Worm (Caenorhabditis elegans) whole organism, L2 larva: Measurements from ENCODE around the gene Y116A8C.469.

Source experiments
- C34F6.9 ChIP-seq: fragments of 150-350 bp; optimal IDR thresholded peaks from 2 replicates; lab custom pipeline; 2014; ENCODE audit warnings: missing biosample characterization, missing genetic modification characterization
- F13H6.1 ChIP-seq: sonication (generic microtip); optimal IDR thresholded peaks from 2 replicates; lab custom pipeline; 2016; ENCODE audit warnings: missing genetic modification characterization, missing compliant biosample characterization
- R02D3.7 ChIP-seq: fragments of 150-350 bp; optimal IDR thresholded peaks from 2 replicates; lab custom pipeline; 2014; ENCODE audit warnings: missing biosample characterization, missing genetic modification characterization
- Y55F3AM.14 ChIP-seq: fragments of 200-800 bp; sonication (Bioruptor generic); optimal IDR thresholded peaks from 2 replicates; lab custom pipeline; 2018; ENCODE audit warnings: mild to moderate bottlenecking, missing genetic modification characterization, missing compliant biosample characterization
- alr-1 ChIP-seq: fragments of 150-350 bp; optimal IDR thresholded peaks from 2 replicates; lab custom pipeline; 2014; ENCODE audit warnings: missing biosample characterization, missing genetic modification characterization
- blmp-1 ChIP-seq: sonication (generic microtip); optimal IDR thresholded peaks from 2 replicates; lab custom pipeline; 2017; ENCODE audit warnings: missing genetic modification characterization, mild to moderate bottlenecking, missing compliant biosample characterization, antibody characterized with exemption, moderate library complexity; ENCODE audit not compliant: insufficient read depth
- ceh-82 ChIP-seq: fragments of 150-350 bp; optimal IDR thresholded peaks from 2 replicates; lab custom pipeline; 2014; ENCODE audit warnings: missing biosample characterization, missing genetic modification characterization
- crh-2 ChIP-seq: sonication (generic microtip); optimal IDR thresholded peaks from 2 replicates; lab custom pipeline; 2017; ENCODE audit warnings: missing biosample characterization, missing genetic modification characterization
- dmd-4 ChIP-seq: sonication (generic microtip); optimal IDR thresholded peaks from 2 replicates; lab custom pipeline; 2017; ENCODE audit warnings: missing biosample characterization, missing genetic modification characterization
- elt-3 ChIP-seq: sonication (generic microtip); optimal IDR thresholded peaks from 2 replicates; lab custom pipeline; 2017; ENCODE audit warnings: missing biosample characterization, missing genetic modification characterization
- gmeb-1 ChIP-seq: fragments of 150-350 bp; optimal IDR thresholded peaks from 2 replicates; lab custom pipeline; 2014; ENCODE audit warnings: missing biosample characterization, missing genetic modification characterization
- lin-11 ChIP-seq: fragments of 150-350 bp; sonication (generic microtip); optimal IDR thresholded peaks from 2 replicates; lab custom pipeline; 2014; ENCODE audit warnings: missing biosample characterization, missing genetic modification characterization, inconsistent platforms, mixed read lengths
- lin-39 ChIP-seq: fragments of 150-350 bp; optimal IDR thresholded peaks from 2 replicates; lab custom pipeline; 2014; ENCODE audit warnings: missing biosample characterization, missing genetic modification reagents, missing genetic modification characterization
- lsy-2 ChIP-seq, 2 experiments: fragments of 150-350 bp in 1 of 2; sonication (generic microtip) in 1 of 2; optimal IDR thresholded peaks; 2 replicates each; lab custom pipeline; 2014 to 2017; ENCODE audit warnings: missing biosample characterization in 2 of 2, missing genetic modification characterization in 2 of 2
- mbf-1 ChIP-seq: sonication (generic microtip); optimal IDR thresholded peaks from 2 replicates; lab custom pipeline; 2017; ENCODE audit warnings: missing biosample characterization, missing genetic modification characterization
- mdl-1 ChIP-seq, 2 experiments: fragments of 150-350 bp in 1 of 2; sonication (generic microtip) in 1 of 2; optimal IDR thresholded peaks; 2 replicates each; lab custom pipeline; 2017; ENCODE audit warnings: missing biosample characterization in 2 of 2, missing genetic modification characterization in 2 of 2
- nhr-10 ChIP-seq: sonication (generic microtip); optimal IDR thresholded peaks from 2 replicates; lab custom pipeline; 2017; ENCODE audit warnings: missing biosample characterization, missing genetic modification characterization
- nhr-129 ChIP-seq: fragments of 150-350 bp; optimal IDR thresholded peaks from 2 replicates; lab custom pipeline; 2014; ENCODE audit warnings: missing biosample characterization, missing genetic modification characterization
- nhr-23 ChIP-seq: fragments of 150-350 bp; optimal IDR thresholded peaks from 2 replicates; lab custom pipeline; 2014; ENCODE audit warnings: missing biosample characterization, missing genetic modification reagents, missing genetic modification characterization
- nhr-237 ChIP-seq: fragments of 150-350 bp; optimal IDR thresholded peaks from 2 replicates; lab custom pipeline; 2014; ENCODE audit warnings: missing biosample characterization, missing genetic modification characterization
- nhr-6 ChIP-seq: fragments of 150-350 bp; optimal IDR thresholded peaks from 2 replicates; lab custom pipeline; 2014; ENCODE audit warnings: missing biosample characterization, missing genetic modification characterization
- nhr-77 ChIP-seq: fragments of 150-350 bp; optimal IDR thresholded peaks from 2 replicates; lab custom pipeline; 2014; ENCODE audit warnings: missing biosample characterization, missing genetic modification characterization
- peb-1 ChIP-seq: fragments of 150-350 bp; optimal IDR thresholded peaks from 2 replicates; lab custom pipeline; 2014; ENCODE audit warnings: missing biosample characterization, missing genetic modification characterization
- sem-4 ChIP-seq: fragments of 150-350 bp; optimal IDR thresholded peaks from 2 replicates; lab custom pipeline; 2014; ENCODE audit warnings: missing biosample characterization, missing genetic modification reagents, missing genetic modification characterization
- skn-1 ChIP-seq: sonication (generic microtip); optimal IDR thresholded peaks from 2 replicates; lab custom pipeline; 2017; ENCODE audit warnings: missing biosample characterization, missing genetic modification characterization
- sma-9 ChIP-seq, 2 experiments: fragments of 150-350 bp in 1 of 2; sonication (generic microtip) in 1 of 2; optimal IDR thresholded peaks; 2 replicates each; lab custom pipeline; 2014 to 2016; ENCODE audit warnings: missing genetic modification characterization in 2 of 2, mild to moderate bottlenecking in 1 of 2, missing biosample characterization in 1 of 2, missing compliant biosample characterization in 1 of 2, missing genetic modification reagents in 1 of 2, moderate library complexity in 1 of 2
- snpc-4 ChIP-seq: fragments of 150-350 bp; optimal IDR thresholded peaks from 2 replicates; lab custom pipeline; 2014; ENCODE audit warnings: missing biosample characterization, missing genetic modification characterization
- unc-55 ChIP-seq: fragments of 150-350 bp; sonication (generic microtip); optimal IDR thresholded peaks from 3 replicates; lab custom pipeline; 2014; ENCODE audit warnings: missing biosample characterization, missing genetic modification reagents, missing genetic modification characterization
- ztf-1 ChIP-seq: fragments of 200-800 bp; sonication (Bioruptor generic); conservative IDR thresholded peaks from 2 replicates; pipeline ENCODE4 v1.3.6; 2022; ENCODE audit warnings: missing genetic modification characterization, missing compliant biosample characterization
- ztf-11 ChIP-seq: sonication (generic microtip); optimal IDR thresholded peaks from 2 replicates; lab custom pipeline; 2017; ENCODE audit warnings: missing biosample characterization, missing genetic modification characterization
- ztf-4 ChIP-seq: fragments of 150-350 bp; optimal IDR thresholded peaks from 2 replicates; lab custom pipeline; 2014; ENCODE audit warnings: missing biosample characterization, missing genetic modification characterization

Gene Y116A8C.469

DNA sequence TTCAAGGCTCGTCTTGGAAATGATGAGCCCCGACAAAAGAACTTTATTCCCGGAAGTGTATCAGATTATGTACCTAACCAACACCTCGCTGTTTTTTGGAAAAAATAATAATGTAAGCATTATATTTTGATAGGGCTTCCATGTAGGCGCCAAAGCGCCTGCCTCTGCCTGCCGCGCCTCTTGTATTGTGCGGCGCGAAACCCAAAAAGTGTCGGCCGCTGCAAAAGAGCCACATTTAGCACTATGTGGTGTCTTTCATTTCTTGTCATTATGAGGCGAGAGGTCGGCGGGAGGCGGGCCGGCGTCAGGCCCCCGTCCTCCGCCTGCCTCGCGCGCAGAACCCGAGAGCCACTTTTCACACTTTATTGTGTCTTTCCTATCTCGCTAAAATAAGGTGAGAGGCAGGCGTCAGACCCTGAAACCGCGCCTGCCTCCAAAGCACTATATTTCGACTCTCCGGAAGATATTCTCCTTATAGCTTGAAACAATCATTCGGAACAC lies 7.7 kb upstream of the Y116A8C.469 start:
- TF ChIP-seq gmeb-1 = no peak
- TF ChIP-seq lin-11 = no peak
- TF ChIP-seq sma-9 (GFP tag; optimal IDR thresholded peaks at IDR 0.05; lab: Kevin White, UChicago) = no peak
- TF ChIP-seq sma-9 (tag; optimal IDR thresholded peaks at IDR 0.05; lab: Kevin White, UChicago) = no peak
- TF ChIP-seq ceh-82 (tag; lab: Kevin White, UChicago) = no peak
- TF ChIP-seq nhr-23 (tag; lab: Kevin White, UChicago) = no peak
- TF ChIP-seq blmp-1 (tag; lab: Kevin White, UChicago) = no peak
- no peak for TF ChIP-seq Y55F3AM.14 (GFP tag; lab: Kevin White, UChicago)
- no peak for TF ChIP-seq mdl-1 (tag; optimal IDR thresholded peaks at IDR 0.05; lab: Kevin White, UChicago)

DNA sequence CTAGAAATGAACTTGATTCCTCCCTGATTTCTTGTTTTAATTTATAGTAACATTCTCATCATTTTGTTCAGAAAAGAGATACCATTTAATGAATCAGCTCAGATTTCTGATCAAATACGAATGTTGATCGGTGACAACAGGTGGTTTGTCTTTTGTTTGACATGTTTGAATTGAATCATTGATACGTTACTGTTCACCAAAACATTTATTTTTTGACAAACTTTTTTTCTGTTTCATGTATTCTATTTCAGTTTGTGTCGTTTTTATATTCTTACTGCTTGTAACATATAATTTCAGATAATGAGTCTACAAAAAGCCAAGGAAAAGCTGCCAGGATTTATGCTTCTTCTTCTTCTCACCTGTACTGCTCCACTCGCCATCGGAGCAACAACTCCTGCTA lies 6.4 kb upstream of the Y116A8C.469 start, which contains the start of gene nep-24:
Gene nep-24 (plus strand): TSS at position 301 of the 400 bp plus-strand sequence.
- TF ChIP-seq ceh-82 (tag; lab: Kevin White, UChicago) (no peak), R02D3.7 (no peak), F13H6.1 (tag; lab: Kevin White, UChicago) (no peak), nhr-6 (tag; lab: Kevin White, UChicago) (no peak), mbf-1 (tag; lab: Kevin White, UChicago) (no peak), elt-3 (tag; lab: Kevin White, UChicago) (no peak), nhr-77 (tag; lab: Kevin White, UChicago) (no peak), blmp-1 (tag; lab: Kevin White, UChicago) (no peak), alr-1 (tag; lab: Kevin White, UChicago) (no peak), sem-4 (tag; lab: Kevin White, UChicago) (no peak), lsy-2 (tag; optimal IDR thresholded peaks at IDR 0.05; lab: Kevin White, UChicago) (no peak), snpc-4 (tag; lab: Kevin White, UChicago) (no peak), nhr-129 (tag; lab: Kevin White, UChicago) (no peak), peb-1 (tag; lab: Kevin White, UChicago) (no peak)

DNA sequence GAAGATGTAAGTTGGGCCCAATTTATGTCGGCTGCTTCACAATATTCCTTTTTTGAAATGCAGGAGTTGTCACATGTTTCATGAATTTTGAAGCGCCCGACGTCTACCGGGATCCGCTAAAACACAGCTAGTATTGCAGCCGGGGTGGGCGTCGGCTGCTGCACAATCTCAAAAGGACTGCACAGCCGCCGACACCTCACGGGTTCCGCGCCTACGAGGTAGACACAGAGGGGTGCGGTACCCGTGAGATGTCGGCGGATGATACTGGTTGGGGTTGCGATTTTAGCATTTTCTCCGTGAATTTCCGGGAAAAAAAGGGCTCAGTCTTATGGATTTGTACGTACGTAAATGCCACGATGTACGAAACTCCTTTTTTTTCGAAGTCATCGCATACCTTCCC lies 4.3 kb upstream of the Y116A8C.469 start:
- TF ChIP-seq sem-4 (tag; lab: Kevin White, UChicago) = no peak

DNA sequence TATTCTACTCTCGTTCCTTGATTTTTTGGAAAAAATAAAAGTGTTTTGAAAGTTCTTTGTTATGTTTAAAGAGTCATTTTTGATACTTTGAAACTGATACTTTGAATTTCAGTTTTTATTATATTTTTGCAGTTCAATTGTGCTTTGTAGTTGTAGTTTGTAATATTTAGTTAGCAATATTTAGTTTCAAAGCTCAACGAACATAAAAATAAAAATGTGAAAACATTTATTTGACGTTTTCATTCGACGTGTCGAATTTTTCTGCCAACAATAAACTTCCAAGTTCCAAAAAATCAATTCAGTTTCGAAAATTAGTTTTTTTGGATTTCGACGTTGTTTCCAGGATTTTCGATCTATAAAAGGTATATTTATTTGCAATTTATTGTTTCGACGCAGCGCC lies 2.3 kb upstream of the Y116A8C.469 start, which contains the start of gene nep-23:
Gene nep-23 (plus strand): TSS at position 301 of the 400 bp plus-strand sequence.
- no peak for TF ChIP-seq peb-1 (tag; lab: Kevin White, UChicago)
- no peak for TF ChIP-seq nhr-6 (tag; lab: Kevin White, UChicago)
- TF ChIP-seq lin-39 = no peak
- TF ChIP-seq F13H6.1 (tag; lab: Kevin White, UChicago) = no peak
- TF ChIP-seq lin-11 = no peak
- TF ChIP-seq crh-2 (tag; lab: Kevin White, UChicago) = no peak
- no peak for TF ChIP-seq skn-1 (tag; lab: Kevin White, UChicago)
- no peak for TF ChIP-seq unc-55 (GFP tag; lab: Kevin White, UChicago)
- TF ChIP-seq ztf-11 (tag; lab: Kevin White, UChicago) = no peak
- TF ChIP-seq elt-3 (tag; lab: Kevin White, UChicago) = no peak
- no peak for TF ChIP-seq ztf-4 (tag; lab: Kevin White, UChicago)
- no peak for TF ChIP-seq C34F6.9
- no peak for TF ChIP-seq nhr-10 (tag; lab: Kevin White, UChicago)
- TF ChIP-seq nhr-237 (tag; lab: Kevin White, UChicago) = no peak
- no peak for TF ChIP-seq mbf-1 (tag; lab: Kevin White, UChicago)
- TF ChIP-seq, all 48 proteins: peak for 0

DNA sequence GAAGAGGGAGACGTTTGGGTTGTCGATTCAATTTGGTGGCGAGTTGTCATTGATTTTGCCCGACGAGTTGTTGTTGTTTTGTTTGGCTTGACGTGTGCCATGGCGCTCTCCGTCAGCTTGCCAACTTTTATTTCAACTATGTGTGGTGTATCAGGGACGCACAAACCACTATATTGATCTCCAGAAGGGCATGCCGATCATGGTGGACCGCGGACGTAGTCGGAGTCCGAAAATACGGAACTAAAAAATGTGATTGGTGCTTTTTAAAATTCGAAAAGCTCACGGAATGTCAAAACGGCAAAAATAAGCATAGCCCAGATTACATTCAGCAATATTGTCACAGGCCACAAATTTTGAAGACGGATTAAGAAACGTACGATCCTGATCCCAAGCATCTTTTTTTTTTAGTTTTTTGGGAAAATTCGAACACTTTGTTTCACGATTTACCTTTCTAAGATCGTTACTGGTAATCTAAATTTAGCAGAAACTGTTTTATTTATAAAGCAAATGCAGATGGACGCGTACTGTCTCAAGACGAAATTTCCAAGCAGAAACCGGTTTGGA lies 1.6 kb upstream of the Y116A8C.469 start, which contains the start of the genes Y116A8C.470 and Y116A8C.463:
Gene Y116A8C.470 (minus strand): TSS at position 101 of the 564 bp plus-strand sequence.
Gene Y116A8C.463 (plus strand): TSS at position 514 of the 564 bp plus-strand sequence.
- TF ChIP-seq lin-39 = no peak
- TF ChIP-seq C34F6.9 = no peak
- no peak for TF ChIP-seq F13H6.1 (tag; lab: Kevin White, UChicago)
- no peak for TF ChIP-seq ztf-1
- TF ChIP-seq dmd-4 (tag; lab: Kevin White, UChicago) = no peak
- TF ChIP-seq nhr-129 (tag; lab: Kevin White, UChicago) = no peak
